Worm (Caenorhabditis elegans) whole organism, midembryonic: ENCODE results near the gene F28C10.3.

Experiments used
- cog-1 ChIP-seq: sonication (generic microtip); optimal IDR thresholded peaks from 2 replicates; lab custom pipeline; 2016; ENCODE audit warnings: missing genetic modification characterization, missing compliant biosample characterization
- klf-2 ChIP-seq: fragments of 200-800 bp; sonication (Bioruptor generic); conservative IDR thresholded peaks from 2 replicates; pipeline ENCODE4 v1.3.6; 2022; ENCODE audit warnings: missing genetic modification reagents, missing genetic modification characterization, missing compliant biosample characterization
- tab-1 ChIP-seq: fragments of 200-800 bp; sonication (Bioruptor generic); IDR thresholded peaks from 2 replicates; pipeline ENCODE4 v1.3.6; 2022; ENCODE audit warnings: missing genetic modification characterization, missing compliant biosample characterization
- ztf-23 ChIP-seq: fragments of 200-800 bp; sonication (Bioruptor generic); IDR thresholded peaks from 2 replicates; pipeline ENCODE4 v1.3.6; 2022; ENCODE audit warnings: missing genetic modification reagents, missing genetic modification characterization, missing compliant biosample characterization

ce11 chrX:553420-553819 lies 17.8 kb upstream of the F28C10.3 start:
- TF ChIP-seq ztf-23 (GFP tag; lab: Robert Waterston, UW) = no peak
- TF ChIP-seq cog-1 = no peak
- TF ChIP-seq klf-2 (GFP tag; lab: Robert Waterston, UW) = no peak
- TF ChIP-seq tab-1 (GFP tag; lab: Robert Waterston, UW) = no peak
